Fruit fly (Drosophila melanogaster) whole organism, embryonic: ENCODE data around the gene CG6652.

Experiments
- Ada2b ChIP-seq: fragments of 200-800 bp; sonication (Bioruptor generic); IDR thresholded peaks from 2 replicates; pipeline ENCODE4 v1.3.6; 2022; ENCODE audit warnings: missing biosample characterization, missing genetic modification characterization
- Adf1 ChIP-seq: fragments of 200-800 bp; sonication (Bioruptor generic); IDR thresholded peaks from 2 replicates; pipeline ENCODE4 v1.3.6; 2022; ENCODE audit warnings: missing biosample characterization, missing genetic modification characterization
- Aef1 ChIP-seq: fragments of 200-800 bp; sonication (Bioruptor generic); IDR thresholded peaks from 3 replicates; pipeline ENCODE4 v1.3.6; 2022; ENCODE audit warnings: missing biosample characterization, missing genetic modification characterization
- B-H1 ChIP-seq: fragments of 200-800 bp; sonication (Bioruptor generic); IDR thresholded peaks from 3 replicates; pipeline ENCODE4 v1.3.6; 2022; ENCODE audit warnings: missing biosample characterization, missing genetic modification characterization
- B-H2 ChIP-seq: fragments of 200-800 bp; sonication (Bioruptor generic); optimal IDR thresholded peaks from 2 replicates; lab custom pipeline; 2018; ENCODE audit warnings: missing biosample characterization, mild to moderate bottlenecking, missing genetic modification characterization
- CG1024 ChIP-seq: fragments of 200-800 bp; sonication (Bioruptor generic); IDR thresholded peaks from 2 replicates; pipeline ENCODE4 v1.3.6; 2022; ENCODE audit warnings: missing biosample characterization, missing genetic modification characterization
- CG10274 ChIP-seq: fragments of 200-800 bp; sonication (Bioruptor generic); optimal IDR thresholded peaks from 3 replicates; lab custom pipeline; 2017; ENCODE audit warnings: missing biosample characterization, mild to moderate bottlenecking, missing genetic modification characterization
- CG10321 ChIP-seq: fragments of 200-800 bp; sonication (Bioruptor generic); IDR thresholded peaks from 2 replicates; pipeline ENCODE4 v1.3.6; 2022; ENCODE audit warnings: missing biosample characterization, missing genetic modification characterization
- CG10462 ChIP-seq: fragments of 200-800 bp; sonication (Bioruptor generic); optimal IDR thresholded peaks from 2 replicates; lab custom pipeline; 2016; ENCODE audit warnings: missing biosample characterization, missing genetic modification characterization
- CG12299 ChIP-seq: fragments of 200-800 bp; sonication (Bioruptor generic); optimal IDR thresholded peaks from 2 replicates; lab custom pipeline; 2018; ENCODE audit warnings: missing biosample characterization, mild to moderate bottlenecking, missing genetic modification characterization
- CG12769 ChIP-seq: fragments of 200-800 bp; sonication (Bioruptor generic); optimal IDR thresholded peaks from 2 replicates; lab custom pipeline; 2019; ENCODE audit warnings: missing biosample characterization, mild to moderate bottlenecking, missing genetic modification characterization, moderate library complexity
- CG13624 ChIP-seq: fragments of 200-800 bp; sonication (Bioruptor generic); optimal IDR thresholded peaks from 2 replicates; lab custom pipeline; 2016; ENCODE audit warnings: missing biosample characterization, missing genetic modification characterization
- CG14441 ChIP-seq: fragments of 200-800 bp; sonication (Bioruptor generic); IDR thresholded peaks from 2 replicates; pipeline ENCODE4 v1.3.6; 2022; ENCODE audit warnings: missing biosample characterization, missing genetic modification characterization
- CG15073 ChIP-seq: fragments of 200-800 bp; sonication (Bioruptor generic); optimal IDR thresholded peaks from 2 replicates; lab custom pipeline; 2016; ENCODE audit warnings: missing biosample characterization, missing genetic modification characterization
- CG1529 ChIP-seq: fragments of 200-800 bp; sonication (Bioruptor generic); optimal IDR thresholded peaks from 3 replicates; lab custom pipeline; 2018; ENCODE audit warnings: missing biosample characterization, missing genetic modification characterization
- CG15601 ChIP-seq: fragments of 200-800 bp; sonication (Bioruptor generic); optimal IDR thresholded peaks from 3 replicates; lab custom pipeline; 2019; ENCODE audit warnings: missing biosample characterization, mild to moderate bottlenecking, missing genetic modification characterization, moderate library complexity
- CG16813 ChIP-seq: fragments of 200-800 bp; sonication (Bioruptor generic); IDR thresholded peaks from 3 replicates; pipeline ENCODE4 v1.3.6; 2022; ENCODE audit warnings: missing biosample characterization, missing genetic modification characterization; ENCODE audit not compliant: partially characterized antibody
- CG17568 ChIP-seq: fragments of 200-800 bp; sonication (Bioruptor generic); optimal IDR thresholded peaks from 2 replicates; lab custom pipeline; 2018; ENCODE audit warnings: missing biosample characterization, mild to moderate bottlenecking, missing genetic modification characterization, moderate library complexity
- CG30431 ChIP-seq: fragments of 200-800 bp; sonication (Bioruptor generic); optimal IDR thresholded peaks from 2 replicates; lab custom pipeline; 2017; ENCODE audit warnings: missing biosample characterization, missing genetic modification characterization
- CG34224 ChIP-seq: fragments of 200-800 bp; sonication (Bioruptor generic); IDR thresholded peaks from 3 replicates; pipeline ENCODE4 v1.3.6; 2022; ENCODE audit warnings: missing biosample characterization, missing genetic modification characterization; ENCODE audit not compliant: partially characterized antibody
- CG42726 ChIP-seq: fragments of 200-800 bp; sonication (Bioruptor generic); IDR thresholded peaks from 2 replicates; pipeline ENCODE4 v1.3.6; 2022; ENCODE audit warnings: missing biosample characterization, missing genetic modification characterization; ENCODE audit not compliant: partially characterized antibody
- CG4328 ChIP-seq: fragments of 200-800 bp; sonication (Bioruptor generic); optimal IDR thresholded peaks from 3 replicates; lab custom pipeline; 2017; ENCODE audit warnings: missing biosample characterization, missing genetic modification reagents, missing genetic modification characterization
- CG4730 ChIP-seq: fragments of 200-800 bp; sonication (Bioruptor generic); IDR thresholded peaks from 2 replicates; pipeline ENCODE4 v1.3.6; 2022; ENCODE audit warnings: missing biosample characterization, missing genetic modification characterization
- CG7271 ChIP-seq: fragments of 200-800 bp; sonication (Bioruptor generic); optimal IDR thresholded peaks from 2 replicates; lab custom pipeline; 2018; ENCODE audit warnings: missing biosample characterization, mild to moderate bottlenecking, missing genetic modification characterization, moderate library complexity
- CG8478 ChIP-seq: fragments of >200 bp; optimal IDR thresholded peaks from 2 replicates; lab custom pipeline; 2018
- CG8944 ChIP-seq: fragments of 200-800 bp; sonication (Bioruptor generic); optimal IDR thresholded peaks from 3 replicates; lab custom pipeline; 2016; ENCODE audit warnings: missing biosample characterization, missing genetic modification characterization
- ERR ChIP-seq: fragments of 200-800 bp; sonication (Bioruptor generic); optimal IDR thresholded peaks from 2 replicates; lab custom pipeline; 2016; ENCODE audit warnings: missing biosample characterization, missing genetic modification characterization
- Elba2 ChIP-seq: fragments of 200-800 bp; sonication (Bioruptor generic); optimal IDR thresholded peaks from 3 replicates; lab custom pipeline; 2016; ENCODE audit warnings: missing biosample characterization, missing genetic modification characterization
- Hr39 ChIP-seq: fragments of >200 bp; optimal IDR thresholded peaks from 2 replicates; lab custom pipeline; 2017
- Meics ChIP-seq: fragments of 200-800 bp; sonication (Bioruptor generic); optimal IDR thresholded peaks from 2 replicates; lab custom pipeline; 2017; ENCODE audit warnings: missing biosample characterization, mild to moderate bottlenecking, missing genetic modification characterization
- NC2α ChIP-seq: fragments of 200-800 bp; sonication (Bioruptor generic); optimal IDR thresholded peaks from 2 replicates; lab custom pipeline; 2016; ENCODE audit warnings: missing biosample characterization, missing genetic modification characterization
- Nf-YC ChIP-seq: fragments of 200-800 bp; optimal IDR thresholded peaks from 3 replicates; lab custom pipeline; 2019; ENCODE audit warnings: missing biosample characterization, mild to moderate bottlenecking, missing genetic modification characterization, moderate library complexity
- Taf1 ChIP-seq: fragments of 200-800 bp; sonication (Bioruptor generic); IDR thresholded peaks from 2 replicates; pipeline ENCODE4 v1.3.6; 2022; ENCODE audit warnings: missing biosample characterization, missing genetic modification characterization
- amos ChIP-seq: fragments of 200-800 bp; sonication (Bioruptor generic); IDR thresholded peaks from 2 replicates; pipeline ENCODE4 v1.3.6; 2022; ENCODE audit warnings: missing biosample characterization, missing genetic modification characterization; ENCODE audit not compliant: partially characterized antibody
- ash1 ChIP-seq: fragments of 200-800 bp; sonication (Bioruptor generic); optimal IDR thresholded peaks from 2 replicates; lab custom pipeline; 2018; ENCODE audit warnings: missing biosample characterization, mild to moderate bottlenecking, missing genetic modification characterization
- ato ChIP-seq: fragments of 200-800 bp; sonication (Bioruptor generic); IDR thresholded peaks from 2 replicates; pipeline ENCODE4 v1.3.6; 2022; ENCODE audit warnings: missing biosample characterization, missing genetic modification characterization; ENCODE audit not compliant: partially characterized antibody
- bcd ChIP-seq: fragments of 200-800 bp; sonication (Bioruptor generic); optimal IDR thresholded peaks from 2 replicates; lab custom pipeline; 2017; ENCODE audit warnings: missing biosample characterization, mild to moderate bottlenecking, missing genetic modification characterization
- br ChIP-seq: fragments of >200 bp; optimal IDR thresholded peaks from 2 replicates; lab custom pipeline; 2017
- cg ChIP-seq: fragments of 200-800 bp; sonication (Bioruptor generic); optimal IDR thresholded peaks from 3 replicates; lab custom pipeline; 2019; ENCODE audit warnings: missing biosample characterization, mild to moderate bottlenecking, missing genetic modification characterization, moderate library complexity
- chn ChIP-seq: fragments of 200-800 bp; sonication (Bioruptor generic); optimal IDR thresholded peaks from 2 replicates; lab custom pipeline; 2016; ENCODE audit warnings: missing biosample characterization, missing genetic modification characterization
- ci ChIP-seq: fragments of 200-800 bp; sonication (Bioruptor generic); IDR thresholded peaks from 3 replicates; pipeline ENCODE4 v1.3.6; 2022; ENCODE audit warnings: missing biosample characterization, missing genetic modification characterization
- croc ChIP-seq: fragments of 200-800 bp; sonication (Bioruptor generic); conservative IDR thresholded peaks from 3 replicates; pipeline ENCODE4 v1.3.6; 2022; ENCODE audit warnings: missing biosample characterization, missing genetic modification characterization
- dati ChIP-seq: fragments of 200-800 bp; sonication (Bioruptor generic); IDR thresholded peaks from 2 replicates; pipeline ENCODE4 v1.3.6; 2022; ENCODE audit warnings: missing biosample characterization, missing genetic modification characterization
- dmrt99B ChIP-seq: fragments of 200-800 bp; sonication (Bioruptor generic); optimal IDR thresholded peaks from 2 replicates; lab custom pipeline; 2018; ENCODE audit warnings: missing biosample characterization, mild to moderate bottlenecking, missing genetic modification characterization, moderate library complexity
- kah ChIP-seq: fragments of 200-800 bp; sonication (Bioruptor generic); optimal IDR thresholded peaks from 2 replicates; lab custom pipeline; 2018; ENCODE audit warnings: missing biosample characterization, mild to moderate bottlenecking, missing genetic modification characterization
- oc ChIP-seq: fragments of 200-800 bp; sonication (Bioruptor generic); optimal IDR thresholded peaks from 2 replicates; lab custom pipeline; 2018; ENCODE audit warnings: missing biosample characterization, mild to moderate bottlenecking, missing genetic modification characterization, moderate library complexity
- pho ChIP-seq: fragments of 200-800 bp; sonication (Bioruptor generic); optimal IDR thresholded peaks from 2 replicates; lab custom pipeline; 2016; ENCODE audit warnings: missing biosample characterization, missing genetic modification characterization
- sd ChIP-seq: fragments of 200-800 bp; sonication (Bioruptor generic); optimal IDR thresholded peaks from 3 replicates; lab custom pipeline; 2018; ENCODE audit warnings: missing biosample characterization, mild to moderate bottlenecking, missing genetic modification characterization, moderate library complexity
- sr ChIP-seq: fragments of 200-800 bp; sonication (Bioruptor generic); IDR thresholded peaks from 3 replicates; pipeline ENCODE4 v1.3.6; 2022; ENCODE audit warnings: missing biosample characterization, missing genetic modification characterization
- sug ChIP-seq: fragments of 200-800 bp; optimal IDR thresholded peaks from 2 replicates; lab custom pipeline; 2019; ENCODE audit warnings: missing biosample characterization, mild to moderate bottlenecking, missing genetic modification characterization, moderate library complexity
- tup ChIP-seq: fragments of 200-800 bp; sonication (Bioruptor generic); optimal IDR thresholded peaks from 2 replicates; lab custom pipeline; 2016; ENCODE audit warnings: missing biosample characterization, mild to moderate bottlenecking, missing genetic modification characterization, moderate library complexity
- wdn ChIP-seq: fragments of 200-800 bp; sonication (Bioruptor generic); IDR thresholded peaks from 2 replicates; pipeline ENCODE4 v1.3.6; 2022; ENCODE audit warnings: missing biosample characterization, missing genetic modification characterization

CG6652 gene

DNA sequence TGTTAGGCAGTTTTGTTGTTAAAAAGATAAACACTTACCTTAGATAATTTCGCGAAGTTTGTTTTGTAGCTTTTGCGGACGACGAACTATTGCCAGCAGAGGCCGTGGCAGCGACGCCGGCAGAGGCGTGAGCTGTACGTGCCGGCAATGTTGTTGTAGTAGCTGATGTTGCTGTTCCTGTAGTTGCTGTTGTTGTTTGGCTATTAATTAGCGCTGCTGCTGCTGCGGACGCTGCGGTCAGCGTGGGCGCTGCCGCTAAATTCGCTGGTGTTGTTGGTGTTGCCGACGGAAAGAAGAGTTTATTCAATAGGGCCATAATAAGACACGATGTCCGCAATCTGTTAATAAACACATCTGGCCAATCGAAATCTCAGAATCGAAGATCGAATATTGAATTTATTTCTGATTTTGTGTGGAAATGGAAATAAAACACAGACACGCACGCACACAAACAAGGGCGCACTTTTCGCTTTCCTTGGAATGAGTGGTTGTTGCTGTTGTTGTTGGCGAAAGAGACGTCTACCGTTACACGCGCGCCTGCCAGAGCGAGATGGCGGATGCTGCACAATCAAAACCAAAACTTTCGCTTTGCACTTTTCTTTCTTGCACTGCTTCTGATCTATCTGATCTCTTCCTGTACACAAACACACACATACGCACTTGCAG, 11.2 kb downstream of the CG6652 start (continued):
- TF ChIP-seq CG10274 (GFP tag; lab: Kevin White, UChicago) = no peak
- no peak for TF ChIP-seq ERR (GFP tag; lab: Kevin White, UChicago)
- no peak for TF ChIP-seq Meics (GFP tag; lab: Kevin White, UChicago)
- TF ChIP-seq pho (GFP tag; lab: Kevin White, UChicago) = no peak
- TF ChIP-seq cg (GFP tag; lab: Kevin White, UChicago) = no peak
- no peak; the same call in 2 of the 3 replicates for TF ChIP-seq CG34224 (GFP tag; lab: Robert Waterston, UW)
- peak; percentile 30 for TF ChIP-seq CG8478 (lab: Kevin White, UChicago)
- no peak for TF ChIP-seq NC2α (GFP tag; lab: Kevin White, UChicago)
- TF ChIP-seq CG1024 (GFP tag; lab: Robert Waterston, UW) = 0 out of 2 replicates have a peak, but pooled peaks have one; percentile 11
- no peak for TF ChIP-seq B-H1 (GFP tag; lab: Robert Waterston, UW)
- no peak for TF ChIP-seq CG13624 (GFP tag; lab: Kevin White, UChicago)
- TF ChIP-seq CG10321 = peak; percentile 76
- no peak for TF ChIP-seq CG4328 (GFP tag; lab: Kevin White, UChicago)
- no peak for TF ChIP-seq br (lab: Kevin White, UChicago)
- no peak for TF ChIP-seq CG12299 (tag; lab: Kevin White, UChicago)
- no peak for TF ChIP-seq CG30431 (GFP tag; lab: Kevin White, UChicago)
- peak; percentile 19 for TF ChIP-seq sd (tag; lab: Kevin White, UChicago)
- 0 out of 3 replicates have a peak, but pooled peaks have one; percentile 9 for TF ChIP-seq Aef1 (GFP tag; lab: Robert Waterston, UW)
- TF ChIP-seq amos (GFP tag; lab: Robert Waterston, UW) = no peak
- no peak for TF ChIP-seq ash1 (GFP tag; lab: Kevin White, UChicago)
- TF ChIP-seq tup = no peak
- no peak for TF ChIP-seq Elba2 (GFP tag; lab: Kevin White, UChicago)
- no peak for TF ChIP-seq ato (GFP tag; lab: Robert Waterston, UW)
- TF ChIP-seq chn (GFP tag; lab: Kevin White, UChicago) = no peak
- no peak for TF ChIP-seq dmrt99B (tag; lab: Kevin White, UChicago)
- no peak for TF ChIP-seq wdn
- TF ChIP-seq B-H2 (GFP tag; lab: Kevin White, UChicago) = no peak
- no peak for TF ChIP-seq Ada2b (GFP tag; lab: Robert Waterston, UW)
- TF ChIP-seq oc (tag; lab: Kevin White, UChicago) = no peak
- no peak for TF ChIP-seq Taf1 (GFP tag; lab: Robert Waterston, UW)
- no peak for TF ChIP-seq sug (tag; lab: Kevin White, UChicago)
- TF ChIP-seq CG17568 (GFP tag; lab: Kevin White, UChicago) = no peak
- TF ChIP-seq CG15601 (tag; lab: Kevin White, UChicago) = no peak
- no peak for TF ChIP-seq CG15073 (GFP tag; lab: Kevin White, UChicago)
- TF ChIP-seq Hr39 = no peak
- TF ChIP-seq kah (GFP tag; lab: Kevin White, UChicago) = no peak
- no peak for TF ChIP-seq CG8944 (GFP tag; lab: Kevin White, UChicago)
- TF ChIP-seq CG12769 = no peak
- TF ChIP-seq CG10462 (GFP tag; lab: Kevin White, UChicago) = no peak
- no peak for TF ChIP-seq bcd (GFP tag; lab: Kevin White, UChicago)
- TF ChIP-seq CG42726 (GFP tag; lab: Robert Waterston, UW) = no peak
- TF ChIP-seq sr = peak; percentile 62; the same call in 1 of the 3 replicates
- no peak for TF ChIP-seq CG16813 (GFP tag; lab: Robert Waterston, UW)
- TF ChIP-seq croc (GFP tag; lab: Robert Waterston, UW) = no peak
- TF ChIP-seq CG14441 = no peak
- no peak for TF ChIP-seq CG1529 (GFP tag; lab: Kevin White, UChicago)
- TF ChIP-seq ci (GFP tag; lab: Robert Waterston, UW) = 0 out of 3 replicates have a peak, but pooled peaks have one; percentile 19
- no peak for TF ChIP-seq Nf-YC (tag; lab: Kevin White, UChicago)
- no peak for TF ChIP-seq CG7271
- TF ChIP-seq CG4730 (GFP tag; lab: Robert Waterston, UW) = no peak
- TF ChIP-seq Adf1 (GFP tag; lab: Robert Waterston, UW) = peak; percentile 92
- TF ChIP-seq dati (GFP tag; lab: Robert Waterston, UW) = no peak
